Worm (Caenorhabditis elegans): ENCODE results near the gene acy-1.

Gene acy-1

DNA sequence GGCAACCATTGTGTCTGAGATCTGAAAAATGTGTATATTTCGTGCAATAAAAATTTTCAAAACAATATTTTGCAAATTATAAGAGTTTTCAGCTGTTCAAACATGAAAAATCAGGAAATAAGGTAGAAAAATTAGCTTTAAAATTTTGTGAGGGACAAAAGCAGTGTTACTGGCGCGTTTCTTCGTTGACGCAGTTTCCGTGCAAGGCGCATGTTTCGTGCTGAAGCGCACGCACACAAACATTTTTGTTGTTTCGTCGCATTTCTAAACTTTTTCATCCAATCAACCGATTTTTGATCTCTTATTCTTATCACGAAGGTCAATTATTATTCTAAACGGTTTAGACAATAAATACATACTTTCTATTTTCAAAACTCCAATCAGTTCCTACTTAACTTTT is 28.6 kb upstream of the acy-1 start, which contains the start of gene nifk-1:
Gene nifk-1, minus strand, starts transcription at position 27 of the 400 bp plus-strand sequence.
- TF ChIP-seq lin-13 (tag; optimal IDR thresholded peaks at IDR 0.05) (no peak), snpc-4 (tag; optimal IDR thresholded peaks at IDR 0.05) (no peak), pha-4 (tag; optimal IDR thresholded peaks at IDR 0.05) (no peak), unc-120 (tag; optimal IDR thresholded peaks at IDR 0.05; ENCODE audit: poor library complexity, severe bottlenecking) (no peak), ztf-11 (tag; optimal IDR thresholded peaks at IDR 0.05) (no peak), drap-1 (GFP tag; optimal IDR thresholded peaks at IDR 0.05) (no peak), cnd-1 (tag; optimal IDR thresholded peaks at IDR 0.05) (no peak), ham-2 (GFP tag; optimal IDR thresholded peaks at IDR 0.05) (no peak), tbx-8 (GFP tag; optimal IDR thresholded peaks at IDR 0.05) (no peak), nhr-237 (tag; optimal IDR thresholded peaks at IDR 0.05) (peak; percentile 7), nhr-28 (tag; optimal IDR thresholded peaks at IDR 0.05) (no peak), lsy-2 (tag; optimal IDR thresholded peaks at IDR 0.05) (peak; percentile 55), sptf-1 (tag; optimal IDR thresholded peaks at IDR 0.05) (no peak), mep-1 (tag; optimal IDR thresholded peaks at IDR 0.05) (peak; percentile 74), zip-8 (tag; optimal IDR thresholded peaks at IDR 0.05) (no peak), lin-32 (GFP tag; optimal IDR thresholded peaks at IDR 0.05) (no peak), mab-5 (tag; optimal IDR thresholded peaks at IDR 0.05) (no peak)

- TF ChIP-seq tbx-8 (GFP tag; optimal IDR thresholded peaks at IDR 0.05) (no peak), unc-62 (GFP tag; optimal IDR thresholded peaks at IDR 0.05) (no peak), zip-8 (tag; optimal IDR thresholded peaks at IDR 0.05) (no peak), nhr-12 (tag; optimal IDR thresholded peaks at IDR 0.05) (no peak), ham-2 (GFP tag; optimal IDR thresholded peaks at IDR 0.05) (no peak)
Measured at ce11 chrIII:4693695-4694094, 28.2 kb upstream of the acy-1 start, which contains the start of gene T04A8.8. Gene T04A8.8 (plus strand): TSS chrIII:4693995.

DNA sequence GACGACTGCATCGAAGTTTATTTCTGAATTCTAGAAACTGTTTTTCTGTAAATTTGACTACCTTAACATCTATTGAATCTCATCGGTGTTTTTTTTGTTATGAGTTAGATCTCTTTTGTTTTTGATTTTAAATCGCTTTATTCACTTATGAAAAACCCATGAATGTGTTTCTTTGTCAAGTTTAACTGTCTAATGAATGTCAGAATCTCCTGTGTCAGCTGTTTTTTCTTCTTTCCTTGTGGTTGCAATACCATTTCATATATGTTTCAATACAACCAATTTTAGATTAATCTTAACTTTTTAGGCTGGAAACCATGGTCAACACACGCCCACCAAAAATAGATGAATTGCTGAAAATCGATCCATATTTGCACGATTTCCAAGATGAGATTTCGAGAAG is 26.8 kb upstream of the acy-1 start, which contains the start of gene T04A8.7:
Gene T04A8.7, plus strand, starts transcription at position 301 of the 400 bp plus-strand sequence.
- TF ChIP-seq unc-120 (tag; optimal IDR thresholded peaks at IDR 0.05; ENCODE audit: poor library complexity, severe bottlenecking) (no peak), M03D4.4 (tag; optimal IDR thresholded peaks at IDR 0.05) (no peak), mep-1 (tag; optimal IDR thresholded peaks at IDR 0.05) (no peak), elt-3 (tag; optimal IDR thresholded peaks at IDR 0.05) (no peak), ces-1 (GFP tag; optimal IDR thresholded peaks at IDR 0.05) (no peak), unc-62 (GFP tag; optimal IDR thresholded peaks at IDR 0.05) (no peak), ceh-39 (tag; optimal IDR thresholded peaks at IDR 0.05) (no peak), lin-32 (GFP tag; optimal IDR thresholded peaks at IDR 0.05) (no peak), nhr-28 (tag; optimal IDR thresholded peaks at IDR 0.05) (no peak)

DNA sequence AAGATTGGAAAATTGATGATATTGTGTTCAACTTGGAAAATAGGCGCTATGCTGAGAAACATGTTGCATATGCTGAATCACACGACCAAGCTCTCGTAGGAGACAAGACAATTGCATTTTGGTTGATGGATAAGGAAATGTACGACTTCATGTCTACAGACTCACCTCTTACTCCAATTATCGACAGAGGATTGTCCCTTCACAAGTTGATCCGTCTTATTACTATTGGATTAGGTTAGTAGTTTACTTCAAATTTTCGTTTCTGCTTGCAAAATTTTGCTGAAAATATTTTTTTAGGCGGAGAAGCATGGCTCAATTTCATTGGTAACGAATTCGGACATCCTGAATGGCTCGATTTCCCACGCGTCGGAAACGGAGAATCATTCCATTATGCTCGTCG is 25.0 kb upstream of the acy-1 start:
- no peak for TF ChIP-seq elt-3 (tag; optimal IDR thresholded peaks at IDR 0.05)
- TF ChIP-seq sptf-1 (tag; optimal IDR thresholded peaks at IDR 0.05) = no peak
- no peak for TF ChIP-seq unc-39 (tag; optimal IDR thresholded peaks at IDR 0.05)
- no peak for TF ChIP-seq drap-1 (GFP tag; optimal IDR thresholded peaks at IDR 0.05)
- no peak for TF ChIP-seq ceh-83 (GFP tag; optimal IDR thresholded peaks at IDR 0.05)
- no peak for TF ChIP-seq pha-4 (tag; optimal IDR thresholded peaks at IDR 0.05)
- TF ChIP-seq lin-13 (tag; optimal IDR thresholded peaks at IDR 0.05) = no peak
- no peak for TF ChIP-seq flh-1 (GFP tag; optimal IDR thresholded peaks at IDR 0.05)
- TF ChIP-seq M03D4.4 (tag; optimal IDR thresholded peaks at IDR 0.05) = no peak
- no peak for TF ChIP-seq cnd-1 (tag; optimal IDR thresholded peaks at IDR 0.05)
- no peak for TF ChIP-seq elt-1 (tag; optimal IDR thresholded peaks at IDR 0.05; ENCODE audit: borderline replicate concordance, insufficient read depth)
- no peak for TF ChIP-seq blmp-1 (tag; optimal IDR thresholded peaks at IDR 0.05)
- no peak for TF ChIP-seq lsy-2 (tag; optimal IDR thresholded peaks at IDR 0.05)
- TF ChIP-seq ceh-39 (tag; optimal IDR thresholded peaks at IDR 0.05) = no peak
- TF ChIP-seq lin-32 (GFP tag; optimal IDR thresholded peaks at IDR 0.05) = no peak
- no peak for TF ChIP-seq mab-5 (tag; optimal IDR thresholded peaks at IDR 0.05)
- TF ChIP-seq nhr-12 (tag; optimal IDR thresholded peaks at IDR 0.05) = no peak
- TF ChIP-seq bed-3 (GFP tag; optimal IDR thresholded peaks at IDR 0.05) = no peak
- TF ChIP-seq sem-2 (GFP tag; optimal IDR thresholded peaks at IDR 0.05) = no peak
- no peak for TF ChIP-seq mls-2 (tag; optimal IDR thresholded peaks at IDR 0.05)

DNA sequence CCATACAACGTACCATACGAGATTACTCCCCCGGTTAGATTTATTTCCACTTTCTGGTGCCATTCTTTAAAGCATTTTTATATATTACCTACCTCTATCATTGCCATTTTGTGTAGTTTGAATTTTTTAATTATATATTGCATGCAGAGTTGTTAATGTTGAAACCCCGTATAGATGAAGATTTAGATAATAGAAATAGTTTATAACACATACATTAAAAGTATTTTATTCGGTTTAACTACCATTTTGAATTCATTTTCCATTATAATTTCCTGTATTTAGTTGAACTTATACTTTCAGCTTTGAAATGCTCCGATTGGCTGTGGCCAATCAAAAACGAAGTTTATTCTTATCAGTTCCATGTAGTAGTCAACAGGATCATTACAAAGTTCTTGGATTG is 24.1 kb upstream of the acy-1 start, which contains the start of gene dnj-18:
Gene dnj-18, plus strand, starts transcription at position 301 of the 400 bp plus-strand sequence.
- TF ChIP-seq zip-8 (tag; optimal IDR thresholded peaks at IDR 0.05) (no peak), drap-1 (GFP tag; optimal IDR thresholded peaks at IDR 0.05) (no peak), ceh-83 (GFP tag; optimal IDR thresholded peaks at IDR 0.05) (no peak), ztf-11 (tag; optimal IDR thresholded peaks at IDR 0.05) (no peak), mep-1 (tag; optimal IDR thresholded peaks at IDR 0.05) (no peak)

Data from whole organism, mixed stage, embryonic.